Fruit fly (Drosophila melanogaster) whole organism, prepupa: ENCODE data around the gene mh.

Experiments
- CG11762 ChIP-seq: fragments of 200-800 bp; sonication (Bioruptor generic); optimal IDR thresholded peaks from 3 replicates; lab custom pipeline; 2016; ENCODE audit warnings: missing biosample characterization, missing genetic modification characterization; ENCODE audit not compliant: insufficient read depth
- CG1621 ChIP-seq: fragments of 200-800 bp; sonication (Bioruptor generic); optimal IDR thresholded peaks from 3 replicates; lab custom pipeline; 2018; ENCODE audit warnings: missing biosample characterization, mild to moderate bottlenecking, missing genetic modification characterization
- CG6276 ChIP-seq: fragments of 200-800 bp; sonication (Bioruptor generic); optimal IDR thresholded peaks from 2 replicates; lab custom pipeline; 2017; ENCODE audit warnings: missing biosample characterization, mild to moderate bottlenecking, missing genetic modification characterization
- CG6792 ChIP-seq: fragments of 200-800 bp; sonication (Bioruptor generic); optimal IDR thresholded peaks from 3 replicates; lab custom pipeline; 2016; ENCODE audit warnings: missing biosample characterization, missing genetic modification characterization
- CG6854 ChIP-seq: fragments of 200-800 bp; sonication (Bioruptor generic); optimal IDR thresholded peaks from 2 replicates; lab custom pipeline; 2017; ENCODE audit warnings: missing biosample characterization, mild to moderate bottlenecking, missing genetic modification characterization
- CG7368 ChIP-seq: fragments of 200-800 bp; sonication (Bioruptor generic); optimal IDR thresholded peaks from 3 replicates; lab custom pipeline; 2016; ENCODE audit warnings: missing biosample characterization, missing genetic modification characterization
- Ets96B ChIP-seq: fragments of 200-800 bp; optimal IDR thresholded peaks from 2 replicates; lab custom pipeline; 2019; ENCODE audit warnings: missing biosample characterization, mild to moderate bottlenecking, missing genetic modification characterization, moderate library complexity
- Gug ChIP-seq: fragments of 200-800 bp; sonication (Bioruptor generic); IDR thresholded peaks from 2 replicates; pipeline ENCODE4 v1.3.6; 2022; ENCODE audit warnings: missing biosample characterization, missing genetic modification characterization
- Hr38 ChIP-seq: sonication (Bioruptor generic); optimal IDR thresholded peaks from 2 replicates; lab custom pipeline; 2016; ENCODE audit warnings: missing biosample characterization, missing genetic modification characterization
- cyc ChIP-seq: fragments of 200-800 bp; sonication (Bioruptor generic); optimal IDR thresholded peaks from 3 replicates; lab custom pipeline; 2016; ENCODE audit warnings: missing biosample characterization, missing genetic modification characterization
- eg ChIP-seq: fragments of 200-800 bp; sonication (Bioruptor generic); IDR thresholded peaks from 3 replicates; pipeline ENCODE4 v1.3.6; 2022; ENCODE audit warnings: missing biosample characterization, missing genetic modification characterization
- svp ChIP-seq: fragments of 200-800 bp; sonication (Bioruptor generic); peaks from one replicate; lab custom pipeline; 2016; ENCODE audit warnings: missing biosample characterization, missing genetic modification characterization

DNA sequence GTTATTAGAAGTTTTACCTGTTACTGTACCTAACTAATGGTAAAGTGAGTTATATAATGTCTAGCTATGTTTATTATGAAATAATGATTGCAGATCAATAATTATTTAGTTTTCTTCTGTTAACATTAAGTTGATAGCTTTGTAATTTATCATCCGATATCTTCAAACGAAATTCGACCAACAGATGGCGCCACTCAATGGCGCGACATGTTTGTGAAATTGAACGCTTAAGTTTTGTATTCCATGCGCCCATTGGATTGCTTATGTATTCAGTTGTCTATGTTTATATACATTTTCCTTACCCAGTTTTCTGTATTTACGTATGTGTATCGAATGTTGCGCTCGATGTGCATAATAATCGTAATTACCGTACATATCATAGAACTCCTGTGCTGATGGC, 15.3 kb upstream of the mh start:
- TF ChIP-seq svp: no peak
- no peak for TF ChIP-seq CG6854 (GFP tag; lab: Kevin White, UChicago)
- no peak for TF ChIP-seq Hr38 (GFP tag; lab: Kevin White, UChicago)
- no peak for TF ChIP-seq eg (GFP tag; lab: Robert Waterston, UW)
- TF ChIP-seq cyc: no peak
- TF ChIP-seq Gug (GFP tag; lab: Robert Waterston, UW): no peak
- no peak for TF ChIP-seq CG6276 (GFP tag; lab: Kevin White, UChicago)
- TF ChIP-seq CG11762: no peak
- TF ChIP-seq CG6792 (GFP tag; lab: Kevin White, UChicago): no peak
- no peak for TF ChIP-seq CG1621
- TF ChIP-seq Ets96B (tag; lab: Kevin White, UChicago): no peak
- TF ChIP-seq CG7368 (GFP tag; lab: Kevin White, UChicago): no peak
